Fruit fly (Drosophila melanogaster): ENCODE data around the gene GluProRS.

dm6 chr3R:23940840-23941364 is 17.3 kb downstream of the GluProRS start:
- TF ChIP-seq Sin3A (optimal IDR thresholded peaks at IDR 0.05), result no peak
- no peak for TF ChIP-seq psq (optimal IDR thresholded peaks at IDR 0.05)
